Worm (Caenorhabditis elegans) whole organism, late embryonic: ENCODE measurements around the gene lips-11.

Experiments
- C38D4.7 ChIP-seq: fragments of 200-800 bp; sonication (Bioruptor generic); optimal IDR thresholded peaks from 2 replicates; lab custom pipeline; 2018; ENCODE audit warnings: mild to moderate bottlenecking, missing genetic modification characterization, moderate library complexity, missing compliant biosample characterization
- K02D7.2 ChIP-seq: sonication (generic microtip); optimal IDR thresholded peaks from 2 replicates; lab custom pipeline; 2017; ENCODE audit warnings: mild to moderate bottlenecking, missing genetic modification characterization, missing compliant biosample characterization
- T23F11.4 ChIP-seq: fragments of 200-800 bp; sonication (Bioruptor generic); optimal IDR thresholded peaks from 2 replicates; lab custom pipeline; 2018; ENCODE audit warnings: mild to moderate bottlenecking, missing genetic modification characterization, missing compliant biosample characterization
- ceh-14 ChIP-seq: sonication (generic microtip); optimal IDR thresholded peaks from 2 replicates; lab custom pipeline; 2016; ENCODE audit warnings: missing genotype, missing genetic modification characterization, missing compliant biosample characterization
- ceh-22 ChIP-seq: sonication (generic microtip); optimal IDR thresholded peaks from 2 replicates; lab custom pipeline; 2017; ENCODE audit warnings: missing biosample characterization, missing genetic modification characterization
- ceh-24 ChIP-seq: sonication (generic microtip); optimal IDR thresholded peaks from 2 replicates; lab custom pipeline; 2016; ENCODE audit warnings: mild to moderate bottlenecking, missing genetic modification characterization, missing compliant biosample characterization
- ceh-30 ChIP-seq: fragments of 150-350 bp; optimal IDR thresholded peaks from 2 replicates; lab custom pipeline; 2014; ENCODE audit warnings: missing biosample characterization, missing genetic modification characterization
- ceh-48 ChIP-seq: sonication (generic microtip); optimal IDR thresholded peaks from 2 replicates; lab custom pipeline; 2016; ENCODE audit warnings: missing genetic modification characterization, inconsistent platforms, missing compliant biosample characterization
- che-1 ChIP-seq: sonication (generic microtip); optimal IDR thresholded peaks from 2 replicates; lab custom pipeline; 2016; ENCODE audit warnings: mild to moderate bottlenecking, missing genetic modification characterization, missing compliant biosample characterization
- elt-2 ChIP-seq: sonication (generic microtip); optimal IDR thresholded peaks from 2 replicates; lab custom pipeline; 2016; ENCODE audit warnings: missing genetic modification reagents, missing genetic modification characterization, missing compliant biosample characterization
- fax-1 ChIP-seq: sonication (generic microtip); optimal IDR thresholded peaks from 2 replicates; lab custom pipeline; 2016; ENCODE audit warnings: missing genotype, missing genetic modification characterization, missing compliant biosample characterization
- fkh-10 ChIP-seq: fragments of 150-350 bp; optimal IDR thresholded peaks from 2 replicates; lab custom pipeline; 2014; ENCODE audit warnings: missing biosample characterization, missing genetic modification reagents, missing genetic modification characterization
- fkh-6 ChIP-seq: sonication (generic microtip); optimal IDR thresholded peaks from 2 replicates; lab custom pipeline; 2016; ENCODE audit warnings: missing genetic modification characterization, missing compliant biosample characterization
- gmeb-2 ChIP-seq: sonication (generic microtip); optimal IDR thresholded peaks from 2 replicates; lab custom pipeline; 2016; ENCODE audit warnings: missing genetic modification characterization, inconsistent platforms, missing compliant biosample characterization
- hlh-6 ChIP-seq: sonication (generic microtip); optimal IDR thresholded peaks from 2 replicates; lab custom pipeline; 2016; ENCODE audit warnings: missing genotype, missing genetic modification characterization, missing compliant biosample characterization
- hlh-8 ChIP-seq: sonication (generic microtip); optimal IDR thresholded peaks from 2 replicates; lab custom pipeline; 2016; ENCODE audit warnings: missing genotype, missing genetic modification characterization, missing compliant biosample characterization
- lim-6 ChIP-seq: sonication (generic microtip); optimal IDR thresholded peaks from 2 replicates; lab custom pipeline; 2016; ENCODE audit warnings: missing genetic modification characterization, missing compliant biosample characterization
- madf-2 ChIP-seq: sonication (generic microtip); optimal IDR thresholded peaks from 2 replicates; lab custom pipeline; 2017; ENCODE audit warnings: missing genetic modification characterization, missing compliant biosample characterization
- mec-3 ChIP-seq: sonication (generic microtip); optimal IDR thresholded peaks from 2 replicates; lab custom pipeline; 2016; ENCODE audit warnings: borderline replicate concordance, missing genetic modification characterization, missing compliant biosample characterization
- nfya-1 ChIP-seq: sonication (generic microtip); optimal IDR thresholded peaks from 2 replicates; lab custom pipeline; 2017; ENCODE audit warnings: missing genetic modification characterization, mild to moderate bottlenecking, missing compliant biosample characterization, antibody characterized with exemption, moderate library complexity
- npax-4 ChIP-seq: sonication (generic microtip); optimal IDR thresholded peaks from 2 replicates; lab custom pipeline; 2016; ENCODE audit warnings: missing genetic modification characterization, missing compliant biosample characterization
- odd-2 ChIP-seq: sonication (generic microtip); optimal IDR thresholded peaks from 2 replicates; lab custom pipeline; 2017; ENCODE audit warnings: antibody characterized with exemption, mild to moderate bottlenecking, missing genetic modification characterization, missing compliant biosample characterization
- pag-3 ChIP-seq: sonication (generic microtip); optimal IDR thresholded peaks from 2 replicates; lab custom pipeline; 2016; ENCODE audit warnings: missing compliant biosample characterization, missing genetic modification characterization, borderline replicate concordance
- pax-1 ChIP-seq: fragments of 150-350 bp; optimal IDR thresholded peaks from 2 replicates; lab custom pipeline; 2014; ENCODE audit warnings: missing biosample characterization, missing genetic modification characterization
- pqm-1 ChIP-seq: sonication (generic microtip); optimal IDR thresholded peaks from 2 replicates; lab custom pipeline; 2016; ENCODE audit warnings: missing genetic modification characterization, missing compliant biosample characterization
- pros-1 ChIP-seq: fragments of 150-350 bp; optimal IDR thresholded peaks from 2 replicates; lab custom pipeline; 2014; ENCODE audit warnings: missing biosample characterization, missing genetic modification reagents, missing genetic modification characterization
- ref-2 ChIP-seq: sonication (generic microtip); optimal IDR thresholded peaks from 2 replicates; lab custom pipeline; 2016; ENCODE audit warnings: missing genetic modification characterization, missing compliant biosample characterization
- rnt-1 ChIP-seq: sonication (generic microtip); optimal IDR thresholded peaks from 2 replicates; lab custom pipeline; 2016; ENCODE audit warnings: missing genetic modification characterization, missing compliant biosample characterization
- syd-9 ChIP-seq: sonication (generic microtip); optimal IDR thresholded peaks from 2 replicates; lab custom pipeline; 2016; ENCODE audit warnings: mild to moderate bottlenecking, missing genetic modification characterization, moderate library complexity, missing compliant biosample characterization
- tbx-7 ChIP-seq: sonication (generic microtip); optimal IDR thresholded peaks from 2 replicates; lab custom pipeline; 2016; ENCODE audit warnings: missing genotype, missing genetic modification characterization, missing compliant biosample characterization
- ttx-3 ChIP-seq: sonication (generic microtip); optimal IDR thresholded peaks from 2 replicates; lab custom pipeline; 2016; ENCODE audit warnings: missing genetic modification reagents, missing genetic modification characterization, missing compliant biosample characterization

lips-11 gene

DNA sequence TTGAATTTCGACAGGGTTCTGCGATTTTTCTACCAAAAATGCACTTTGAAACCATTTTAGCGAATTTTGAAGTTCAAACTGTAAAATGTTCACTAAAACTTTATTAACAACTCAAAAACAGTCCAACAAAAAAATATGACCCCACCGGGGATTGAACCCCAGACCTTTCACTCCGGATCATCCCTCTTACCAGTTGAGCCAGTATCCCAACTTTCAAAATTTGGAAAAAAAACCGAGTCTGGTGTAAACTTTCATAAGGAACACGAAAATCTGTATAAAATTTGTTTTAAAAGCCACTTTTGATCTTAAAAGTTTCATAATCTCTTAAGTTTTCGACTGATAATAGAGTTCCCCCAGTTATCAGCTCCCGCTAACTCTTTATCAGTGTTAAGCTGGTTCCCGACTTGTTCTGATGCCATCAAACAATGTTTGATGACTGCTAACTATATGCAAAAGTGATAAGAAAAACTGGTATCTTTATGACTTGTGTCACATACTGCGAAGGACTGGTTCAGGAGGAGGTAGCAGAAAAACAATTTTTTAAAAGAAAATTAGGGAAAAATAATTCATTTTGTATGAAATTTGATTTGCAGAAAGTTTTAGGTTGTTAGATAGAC is 7.2 kb downstream of the lips-11 start:
- TF ChIP-seq elt-2 = peak; percentile 99
- TF ChIP-seq fkh-10 (GFP tag; lab: Kevin White, UChicago) = no peak
- TF ChIP-seq pqm-1 (tag; lab: Kevin White, UChicago) = peak; percentile 54
- no peak for TF ChIP-seq tbx-7 (tag; lab: Kevin White, UChicago)

DNA sequence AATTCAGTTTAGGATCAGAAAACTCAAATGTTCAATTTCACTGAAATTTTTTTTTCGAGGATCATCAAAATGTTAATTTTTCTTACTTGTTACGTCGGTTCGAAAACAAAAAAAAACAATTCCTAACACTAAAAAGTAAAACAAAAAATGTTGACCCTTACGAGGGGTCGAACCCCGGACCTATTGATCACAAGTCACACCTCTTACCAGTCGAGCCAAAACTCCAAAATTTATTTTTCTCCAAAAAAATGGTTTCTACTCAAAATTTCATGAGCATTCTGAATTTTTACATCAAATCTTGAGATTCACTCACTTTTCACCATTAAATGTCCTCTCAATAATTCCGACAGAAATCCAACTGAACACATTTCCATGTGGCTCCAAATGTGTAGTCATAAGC is 8.6 kb downstream of the lips-11 start:
- no peak for TF ChIP-seq madf-2
- TF ChIP-seq gmeb-2 (tag; lab: Kevin White, UChicago) = no peak
- TF ChIP-seq pag-3 (tag; lab: Kevin White, UChicago) = no peak
- TF ChIP-seq pax-1 = no peak
- TF ChIP-seq pros-1 (tag; lab: Kevin White, UChicago) = no peak

DNA sequence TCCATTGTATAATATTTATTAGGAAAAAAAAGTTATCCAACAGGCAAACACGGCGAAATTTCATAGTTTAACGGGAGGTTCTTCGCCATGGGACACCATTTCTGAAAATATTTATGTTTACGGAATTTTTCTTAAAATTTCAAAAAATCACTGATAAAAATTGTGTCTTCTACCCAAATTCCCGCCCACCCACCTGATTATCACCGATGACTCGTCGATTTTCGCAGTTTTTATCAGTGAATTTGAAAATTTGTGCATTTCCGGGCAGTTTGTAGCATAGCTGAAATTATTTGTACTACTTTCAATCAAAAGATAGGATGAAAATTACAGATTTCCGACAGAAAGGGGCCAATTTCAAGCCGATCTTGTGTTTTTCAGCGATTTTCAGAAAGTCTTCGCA is 9.4 kb downstream of the lips-11 start:
- TF ChIP-seq lim-6 (tag; lab: Kevin White, UChicago) (no peak), ref-2 (tag; lab: Kevin White, UChicago) (no peak), ceh-48 (tag; lab: Kevin White, UChicago) (no peak), ceh-30 (tag; lab: Kevin White, UChicago) (no peak), T23F11.4 (no peak), elt-2 (no peak), gmeb-2 (tag; lab: Kevin White, UChicago) (no peak), nfya-1 (no peak)

DNA sequence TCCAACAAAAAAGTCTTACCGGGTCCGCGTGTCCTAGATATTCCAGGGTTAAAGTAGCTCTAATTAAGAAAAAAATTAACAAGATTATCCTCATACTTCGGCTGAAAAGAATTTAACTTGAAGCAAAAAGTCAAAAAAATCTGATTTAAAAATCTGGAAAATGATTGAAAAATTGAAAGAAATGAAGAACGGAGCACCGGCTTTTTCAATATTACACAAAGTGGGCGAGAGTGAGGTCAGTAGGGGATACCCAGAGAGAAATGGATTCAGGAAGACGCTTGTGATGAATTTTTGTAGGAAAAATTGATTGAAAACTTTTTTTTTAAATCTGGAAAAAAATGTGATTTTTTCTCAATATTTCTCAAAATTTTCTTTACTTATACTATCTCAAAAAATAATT is 10.1 kb downstream of the lips-11 start, which contains the start of gene pho-14:
pho-14 (minus strand) TSS at position 101 of the 400 bp plus-strand sequence.
- TF ChIP-seq pqm-1 (tag; lab: Kevin White, UChicago) (no peak), ceh-22 (tag; lab: Kevin White, UChicago) (no peak), syd-9 (tag; lab: Kevin White, UChicago) (no peak), pag-3 (tag; lab: Kevin White, UChicago) (no peak), ceh-14 (tag; lab: Kevin White, UChicago) (no peak), ttx-3 (tag; lab: Kevin White, UChicago) (no peak), nfya-1 (no peak), mec-3 (tag; lab: Kevin White, UChicago) (no peak), fkh-6 (tag; lab: Kevin White, UChicago) (no peak)

DNA sequence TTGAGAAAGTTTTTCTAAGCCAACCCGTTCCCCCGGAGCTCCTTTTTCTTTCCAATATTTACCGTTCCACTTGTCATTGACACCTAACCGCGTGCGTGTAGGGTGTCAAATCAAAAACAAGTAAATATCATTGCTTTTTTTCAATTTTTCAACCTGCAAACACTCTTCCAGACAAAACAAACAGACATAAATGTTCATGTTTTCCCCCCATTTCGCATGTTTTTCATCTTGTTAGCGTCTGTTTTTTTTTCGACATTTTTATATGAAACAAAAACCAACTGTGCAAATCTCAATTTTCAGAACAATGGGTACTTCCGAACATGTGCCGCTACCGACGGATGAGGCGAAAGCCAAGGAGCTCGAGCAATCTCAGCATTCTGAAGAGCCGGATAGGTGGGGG is 19.1 kb downstream of the lips-11 start, which contains the start of gene snf-3:
snf-3 (plus strand) TSS at position 301 of the 400 bp plus-strand sequence.
- TF ChIP-seq nfya-1 (no peak), pax-1 (no peak), C38D4.7 (no peak), pros-1 (tag; lab: Kevin White, UChicago) (no peak), hlh-8 (tag; lab: Kevin White, UChicago) (no peak), che-1 (tag; lab: Kevin White, UChicago) (no peak)
- TF ChIP-seq, all 69 proteins: peak for 0

DNA sequence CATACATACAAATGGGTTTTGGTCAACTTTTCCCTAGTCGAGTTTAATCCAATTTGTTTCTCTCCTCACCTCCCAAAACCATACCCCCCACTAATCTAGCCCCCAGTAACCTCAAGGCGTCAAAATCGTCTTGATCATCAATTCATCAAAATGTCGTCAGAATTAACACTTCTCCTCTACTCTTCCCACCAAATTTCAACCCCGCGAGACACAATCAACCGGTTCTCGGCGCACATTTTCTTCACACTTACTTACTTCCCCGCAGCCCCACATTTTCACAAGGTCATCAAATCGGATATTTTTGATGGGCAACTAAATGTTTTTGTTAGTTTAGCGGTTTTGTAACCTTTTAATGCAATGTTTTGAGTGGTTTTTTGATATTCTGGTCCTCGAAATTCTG is 20.1 kb downstream of the lips-11 start:
- TF ChIP-seq npax-4 (tag; lab: Kevin White, UChicago) (no peak), mec-3 (tag; lab: Kevin White, UChicago) (no peak), fax-1 (no peak), hlh-6 (no peak), rnt-1 (tag; lab: Kevin White, UChicago) (no peak), ceh-24 (tag; lab: Kevin White, UChicago) (no peak), odd-2 (tag; lab: Kevin White, UChicago) (no peak), tbx-7 (tag; lab: Kevin White, UChicago) (no peak), pax-1 (no peak), lim-6 (tag; lab: Kevin White, UChicago) (no peak), K02D7.2 (no peak)
